Fruit fly (Drosophila melanogaster): Measurements from ENCODE around the gene baz.

baz gene

DNA sequence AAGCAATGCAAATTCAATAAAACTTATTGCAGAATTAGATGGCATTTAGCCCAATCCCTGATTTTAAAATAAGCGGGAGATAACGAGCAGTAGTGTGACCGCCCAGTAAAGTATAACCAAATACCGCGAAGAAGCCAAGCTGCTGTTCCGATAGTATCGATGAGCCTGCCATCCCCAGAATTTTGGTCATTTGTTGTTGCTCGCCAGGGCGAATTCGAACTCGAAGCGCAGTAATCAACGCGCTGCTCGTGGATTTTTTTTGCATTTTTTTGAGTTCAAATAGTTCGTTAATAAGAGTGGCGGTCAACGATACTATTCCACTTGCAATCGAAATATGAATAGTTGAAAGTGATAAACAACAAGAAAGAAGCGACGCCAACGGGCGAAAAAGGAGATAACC is at the start of gene baz (continued):
- TF ChIP-seq CG9727 (GFP tag; optimal IDR thresholded peaks at IDR 0.05) (no peak), Neu2 (GFP tag; optimal IDR thresholded peaks at IDR 0.05; ENCODE audit: borderline replicate concordance) (no peak), trem (tag; optimal IDR thresholded peaks at IDR 0.05) (peak; percentile 66), CG4820 (GFP tag; optimal IDR thresholded peaks at IDR 0.05) (no peak), CG9932 (GFP tag; IDR thresholded peaks at IDR 0.05) (peak; percentile 35; the same call in 1 of the 2 replicates), btn (GFP tag; optimal IDR thresholded peaks at IDR 0.05) (no peak), B-H1 (GFP tag; IDR thresholded peaks at IDR 0.05) (no peak), TFAM (GFP tag; optimal IDR thresholded peaks at IDR 0.05) (no peak), insv (GFP tag; optimal IDR thresholded peaks at IDR 0.05) (no peak), CG14441 (GFP tag; IDR thresholded peaks at IDR 0.05) (no peak), C15 (GFP tag; IDR thresholded peaks at IDR 0.05) (no peak), H15 (GFP tag; IDR thresholded peaks at IDR 0.05) (no peak), Rx (GFP tag; IDR thresholded peaks at IDR 0.05) (no peak), HmgD (GFP tag; optimal IDR thresholded peaks at IDR 0.05) (peak; percentile 34), CG8478 (optimal IDR thresholded peaks at IDR 0.05) (no peak), odd (GFP tag; optimal IDR thresholded peaks at IDR 0.05) (no peak), CG16813 (GFP tag; IDR thresholded peaks at IDR 0.05; ENCODE audit: partially characterized antibody) (peak; percentile 85), CG15011 (GFP tag; optimal IDR thresholded peaks at IDR 0.05) (no peak), Tbp (GFP tag; optimal IDR thresholded peaks at IDR 0.05) (no peak), eve (GFP tag; optimal IDR thresholded peaks at IDR 0.05) (no peak), CG10321 (GFP tag; IDR thresholded peaks at IDR 0.05) (no peak), chm (GFP tag; IDR thresholded peaks at IDR 0.05) (peak; percentile 76), CG6254 (GFP tag; optimal IDR thresholded peaks at IDR 0.05) (no peak), Lim3 (GFP tag; IDR thresholded peaks at IDR 0.05) (no peak), CG10565 (GFP tag; optimal IDR thresholded peaks at IDR 0.05) (no peak), unc-4 (GFP tag; IDR thresholded peaks at IDR 0.05; ENCODE audit: partially characterized antibody) (peak; percentile 85), CG7357 (GFP tag; IDR thresholded peaks at IDR 0.05) (no peak), hkb (optimal IDR thresholded peaks at IDR 0.05) (no peak), hkb (GFP tag; IDR thresholded peaks at IDR 0.05) (no peak), CG42726 (GFP tag; IDR thresholded peaks at IDR 0.05; ENCODE audit: partially characterized antibody) (peak; percentile 90), CG17328 (GFP tag; IDR thresholded peaks at IDR 0.05) (no peak), CG7372 (GFP tag; IDR thresholded peaks at IDR 0.05) (no peak), NFAT (GFP tag; IDR thresholded peaks at IDR 0.05) (no peak), da (GFP tag; optimal IDR thresholded peaks at IDR 0.05) (no peak), Sry-β (GFP tag; optimal IDR thresholded peaks at IDR 0.05) (no peak), pan (optimal IDR thresholded peaks at IDR 0.05) (no peak), pan (GFP tag; optimal IDR thresholded peaks at IDR 0.05 in 1 of 2, IDR thresholded peaks at IDR 0.05 in 1 of 2) (peak in 1 of 2 experiments; percentile 19), rib (GFP tag; IDR thresholded peaks at IDR 0.05) (no peak), ap (GFP tag; IDR thresholded peaks at IDR 0.05) (no peak), run (tag; optimal IDR thresholded peaks at IDR 0.05) (no peak), bowl (GFP tag; IDR thresholded peaks at IDR 0.05) (no peak), CG17385 (GFP tag; optimal IDR thresholded peaks at IDR 0.05) (no peak), HHEX (GFP tag; optimal IDR thresholded peaks at IDR 0.05) (no peak), CG10543 (GFP tag; optimal IDR thresholded peaks at IDR 0.05) (no peak), tll (GFP tag; optimal IDR thresholded peaks at IDR 0.05) (no peak), CG10366 (GFP tag; IDR thresholded peaks at IDR 0.05) (no peak), CG17568 (GFP tag; optimal IDR thresholded peaks at IDR 0.05) (no peak), CG7839 (tag; optimal IDR thresholded peaks at IDR 0.05) (no peak), CG7271 (tag; optimal IDR thresholded peaks at IDR 0.05) (no peak), CG17359 (tag; optimal IDR thresholded peaks at IDR 0.05) (peak; percentile 1), fru (optimal IDR thresholded peaks at IDR 0.05) (no peak), HmgZ (tag; optimal IDR thresholded peaks at IDR 0.05) (peak; percentile 49), CG8359 (GFP tag; optimal IDR thresholded peaks at IDR 0.05; ENCODE audit: borderline replicate concordance) (no peak)

All from whole organism, embryonic.